Worm (Caenorhabditis elegans): Measurements from ENCODE around the gene F46C3.7.

DNA sequence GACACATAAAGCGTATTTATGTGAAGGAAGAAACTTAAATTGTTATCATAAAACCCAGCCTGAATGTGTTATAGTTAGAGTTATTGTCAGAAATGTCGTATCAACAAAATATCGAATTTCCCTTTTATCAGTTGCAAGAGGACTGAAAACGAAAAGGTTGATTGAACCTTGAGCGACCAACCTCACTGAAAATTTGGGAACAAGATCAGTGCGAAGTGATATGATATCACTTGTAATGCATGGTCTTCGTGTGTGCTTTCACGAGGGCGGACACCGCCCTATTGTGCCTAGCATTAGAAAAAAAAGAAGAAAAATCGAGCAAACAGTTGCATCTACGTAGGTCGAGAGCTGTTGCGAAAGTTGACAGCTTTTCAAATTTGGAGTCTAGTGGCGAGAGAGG lies 7.9 kb downstream of the F46C3.7 start:
- TF ChIP-seq him-1 (tag; optimal IDR thresholded peaks at IDR 0.05) (no peak), dao-5 (tag; optimal IDR thresholded peaks at IDR 0.05) (no peak)
